Fruit fly (Drosophila melanogaster): ENCODE measurements around the gene CG42716.

CG42716 gene

DNA sequence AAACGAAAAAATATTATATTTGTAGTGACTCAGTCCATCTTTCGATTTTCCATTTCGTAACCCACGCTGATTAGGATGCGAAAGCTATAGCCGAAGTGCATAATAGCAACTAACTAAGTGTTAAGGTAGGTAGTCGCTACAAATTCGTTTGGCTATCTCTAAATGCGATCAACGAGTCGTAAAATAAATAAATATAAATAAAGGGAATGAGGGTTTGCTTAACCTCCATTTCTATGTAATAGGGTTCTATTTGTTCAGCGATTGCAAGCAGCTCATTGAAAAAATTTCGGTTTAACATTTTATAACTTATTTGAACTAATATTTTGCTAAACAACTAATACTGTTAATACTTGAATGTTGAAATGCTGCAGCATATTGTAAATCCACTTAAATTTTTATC lies 23.4 kb upstream of the CG42716 start:
- TF ChIP-seq tai (GFP tag; optimal IDR thresholded peaks at IDR 0.05) (no peak), CG9705 (GFP tag; optimal IDR thresholded peaks at IDR 0.05) (no peak), usp (GFP tag; optimal IDR thresholded peaks at IDR 0.05) (no peak), foxo (GFP tag; optimal IDR thresholded peaks at IDR 0.05) (no peak), Mio (GFP tag; optimal IDR thresholded peaks at IDR 0.05) (no peak), lola (GFP tag; optimal IDR thresholded peaks at IDR 0.05) (no peak), pan (optimal IDR thresholded peaks at IDR 0.05) (no peak), dsf (GFP tag; optimal IDR thresholded peaks at IDR 0.05; ENCODE audit: borderline replicate concordance) (no peak), CrebA (GFP tag; optimal IDR thresholded peaks at IDR 0.05; ENCODE audit: borderline replicate concordance) (no peak)

DNA sequence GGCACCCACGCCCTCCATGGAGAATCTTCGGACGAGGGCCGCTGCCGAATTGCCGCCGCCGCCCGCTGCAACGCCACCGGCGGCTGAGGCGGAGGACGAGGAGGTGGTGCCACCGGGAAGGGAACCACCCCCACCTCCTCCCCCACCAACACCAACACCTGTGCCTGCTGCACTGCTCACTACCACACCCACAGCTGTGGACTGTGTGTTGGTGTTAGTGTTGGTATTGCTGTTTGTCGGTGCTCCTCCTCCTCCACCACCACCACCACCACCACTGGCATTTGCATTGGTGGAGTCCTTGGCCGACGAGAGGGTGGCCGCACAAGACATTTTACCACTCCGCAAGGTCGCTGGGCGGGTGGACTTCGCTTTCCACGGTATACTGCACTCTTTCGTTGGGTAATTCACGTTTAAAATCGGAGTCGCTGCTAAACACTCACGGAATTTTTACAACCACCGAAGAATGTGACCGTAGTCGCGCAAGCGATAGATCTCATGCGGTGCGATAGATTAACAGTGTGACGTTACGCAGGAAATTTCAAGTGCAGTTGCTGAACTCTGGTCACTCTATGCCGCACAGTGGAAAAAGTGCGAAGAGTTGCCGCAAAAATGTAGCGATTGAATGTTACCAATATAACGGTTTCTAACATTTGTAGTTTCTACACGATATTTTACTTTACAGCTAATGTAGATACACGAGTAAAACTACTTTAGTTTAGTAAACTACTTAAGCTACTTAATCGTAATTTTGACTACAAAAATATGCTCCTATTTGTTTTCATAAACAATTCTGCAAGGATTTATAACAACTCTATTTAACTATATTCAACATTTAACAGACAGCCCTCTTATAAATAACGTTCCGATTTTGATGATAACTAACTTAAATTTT lies 22.0 kb upstream of the CG42716 start, which contains the start of gene mib1:
Gene mib1, minus strand, starts transcription at position 494 of the 892 bp plus-strand sequence.
- TF ChIP-seq sage (GFP tag; optimal IDR thresholded peaks at IDR 0.05) = no peak
- peak; percentile 63 for TF ChIP-seq N (GFP tag; optimal IDR thresholded peaks at IDR 0.05)
- TF ChIP-seq psq (GFP tag; optimal IDR thresholded peaks at IDR 0.05) = peak; percentile 29
- peak; percentile 43 for TF ChIP-seq Sp1 (GFP tag; optimal IDR thresholded peaks at IDR 0.05)
- peak; percentile 25 for TF ChIP-seq HLH106 (tag; optimal IDR thresholded peaks at IDR 0.05)
- TF ChIP-seq Vsx2 (GFP tag; optimal IDR thresholded peaks at IDR 0.05; ENCODE audit: partially characterized antibody) = no peak
- TF ChIP-seq Dif (GFP tag; optimal IDR thresholded peaks at IDR 0.05; ENCODE audit: partially characterized antibody) = peak; percentile 14
- TF ChIP-seq rgr (GFP tag; optimal IDR thresholded peaks at IDR 0.05) = no peak
- no peak for TF ChIP-seq Rel (GFP tag; optimal IDR thresholded peaks at IDR 0.05)
- peak; percentile 56 for TF ChIP-seq Rel (tag; optimal IDR thresholded peaks at IDR 0.05)
- no peak for TF ChIP-seq Hr78 (GFP tag; optimal IDR thresholded peaks at IDR 0.05)
- TF ChIP-seq Dfd (GFP tag; optimal IDR thresholded peaks at IDR 0.05) = peak; percentile 85
- TF ChIP-seq ey (GFP tag; optimal IDR thresholded peaks at IDR 0.05) = no peak
- TF ChIP-seq tai (GFP tag; optimal IDR thresholded peaks at IDR 0.05) = no peak
- peak; percentile 6 for TF ChIP-seq Myc (optimal IDR thresholded peaks at IDR 0.05)
- TF ChIP-seq Hr83 (GFP tag; optimal IDR thresholded peaks at IDR 0.05; ENCODE audit: poor library complexity, severe bottlenecking) = peak; percentile 71
- peak; percentile 14 for TF ChIP-seq h (GFP tag; optimal IDR thresholded peaks at IDR 0.05)
- TF ChIP-seq woc (GFP tag; optimal IDR thresholded peaks at IDR 0.05) = peak; percentile 88
- TF ChIP-seq foxo (GFP tag; optimal IDR thresholded peaks at IDR 0.05) = peak in 1 of 2 experiments; percentile 18
- no peak for TF ChIP-seq CG32264 (GFP tag; optimal IDR thresholded peaks at IDR 0.05)
- TF ChIP-seq GATAd (GFP tag; optimal IDR thresholded peaks at IDR 0.05) = no peak
- TF ChIP-seq jim (GFP tag; optimal IDR thresholded peaks at IDR 0.05) = no peak
- TF ChIP-seq fru (GFP tag; optimal IDR thresholded peaks at IDR 0.05) = peak; percentile 34
- TF ChIP-seq Abd-B (GFP tag; optimal IDR thresholded peaks at IDR 0.05) = no peak
- no peak for TF ChIP-seq usp (GFP tag; optimal IDR thresholded peaks at IDR 0.05)
- no peak for TF ChIP-seq Mio (GFP tag; optimal IDR thresholded peaks at IDR 0.05)

DNA sequence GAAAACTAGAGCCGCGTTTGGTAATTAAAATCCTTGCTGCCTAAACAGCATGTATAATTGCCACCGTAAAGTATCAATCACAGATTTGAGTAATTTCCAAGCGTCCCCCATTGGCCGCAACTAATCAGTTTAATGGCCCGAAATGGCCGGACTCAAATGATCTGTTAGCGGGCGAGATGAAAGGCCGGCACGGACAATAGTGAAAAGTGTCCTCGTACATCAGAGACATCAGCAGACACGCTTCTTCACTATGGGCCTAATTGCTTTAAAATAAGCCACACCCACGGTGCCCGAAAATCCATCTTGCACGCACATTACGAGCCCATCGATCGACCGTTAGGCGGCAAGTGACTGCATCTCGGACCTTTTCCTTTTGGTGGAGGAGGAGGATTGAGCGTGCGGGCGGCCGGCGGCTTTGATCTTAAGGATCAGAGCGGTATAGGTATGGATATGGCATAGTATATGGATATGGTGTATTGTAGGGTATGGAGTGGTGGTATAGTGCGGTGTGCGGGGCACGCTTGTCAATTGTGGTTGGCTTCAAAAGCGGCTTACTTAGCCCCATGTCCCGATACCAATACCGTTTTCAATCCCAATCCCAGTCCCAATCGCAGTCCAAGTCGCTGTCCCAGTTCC lies 21.1 kb upstream of the CG42716 start:
- no peak for TF ChIP-seq Myc (optimal IDR thresholded peaks at IDR 0.05)
- TF ChIP-seq dsf (GFP tag; optimal IDR thresholded peaks at IDR 0.05; ENCODE audit: borderline replicate concordance) = no peak
- no peak for TF ChIP-seq sv (GFP tag; optimal IDR thresholded peaks at IDR 0.05)
- TF ChIP-seq tai (GFP tag; optimal IDR thresholded peaks at IDR 0.05) = no peak
- TF ChIP-seq Dif (GFP tag; optimal IDR thresholded peaks at IDR 0.05; ENCODE audit: partially characterized antibody) = no peak
- TF ChIP-seq pan (optimal IDR thresholded peaks at IDR 0.05) = no peak
- no peak for TF ChIP-seq Vsx2 (GFP tag; optimal IDR thresholded peaks at IDR 0.05; ENCODE audit: partially characterized antibody)
- TF ChIP-seq fru (GFP tag; optimal IDR thresholded peaks at IDR 0.05) = no peak
- no peak for TF ChIP-seq Sp1 (GFP tag; optimal IDR thresholded peaks at IDR 0.05)
- TF ChIP-seq CrebA (GFP tag; optimal IDR thresholded peaks at IDR 0.05; ENCODE audit: borderline replicate concordance) = no peak
- no peak for TF ChIP-seq Hr83 (GFP tag; optimal IDR thresholded peaks at IDR 0.05; ENCODE audit: poor library complexity, severe bottlenecking)
- TF ChIP-seq usp (GFP tag; optimal IDR thresholded peaks at IDR 0.05) = no peak
- TF ChIP-seq Mio (GFP tag; optimal IDR thresholded peaks at IDR 0.05) = no peak
- no peak for TF ChIP-seq rgr (GFP tag; optimal IDR thresholded peaks at IDR 0.05)
- no peak for TF ChIP-seq lola (GFP tag; optimal IDR thresholded peaks at IDR 0.05)
- no peak for TF ChIP-seq dl (GFP tag; optimal IDR thresholded peaks at IDR 0.05; ENCODE audit: insufficient read depth in 1 of 2, partially characterized antibody in 2 of 2)
- no peak for TF ChIP-seq N (GFP tag; optimal IDR thresholded peaks at IDR 0.05)
- no peak for TF ChIP-seq Abd-B (GFP tag; optimal IDR thresholded peaks at IDR 0.05)

Measured in whole organism, wandering third instar larva.